Worm (Caenorhabditis elegans): ENCODE data around the gene F59G1.4.

DNA sequence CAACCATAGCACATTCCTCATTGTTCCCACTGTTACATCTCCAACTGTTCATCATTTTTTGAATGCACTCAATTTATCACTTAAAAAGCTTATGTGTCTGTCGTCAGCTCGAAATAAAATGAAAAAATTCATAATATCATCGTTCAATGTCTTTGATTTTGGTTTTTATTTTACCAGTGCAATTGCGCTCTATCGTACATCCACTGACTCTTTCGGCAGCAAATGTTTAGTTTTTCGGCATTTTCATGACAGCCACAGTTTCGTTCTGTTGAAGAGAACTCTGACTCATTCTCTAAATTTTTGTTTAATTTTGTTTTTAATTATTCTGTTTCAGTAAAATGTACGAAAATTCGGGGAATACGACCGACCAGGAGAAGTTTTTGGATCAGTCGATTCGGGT lies 11.5 kb downstream of the F59G1.4 start, which contains the start of gene vps-35:
- no peak for TF ChIP-seq nhr-12 (tag; optimal IDR thresholded peaks at IDR 0.05)
- TF ChIP-seq ama-1 (optimal IDR thresholded peaks at IDR 0.05), result no peak
- TF ChIP-seq mdl-1 (tag; optimal IDR thresholded peaks at IDR 0.05), result no peak
- no peak for TF ChIP-seq ZK546.5 (tag; optimal IDR thresholded peaks at IDR 0.05)
- TF ChIP-seq nhr-237 (tag; optimal IDR thresholded peaks at IDR 0.05), result no peak
- TF ChIP-seq elt-2 (tag; optimal IDR thresholded peaks at IDR 0.05), result peak; percentile 12
- peak; percentile 78 for TF ChIP-seq pha-4 (tag; optimal IDR thresholded peaks at IDR 0.05)
- peak; percentile 73 for TF ChIP-seq skn-1 (tag; optimal IDR thresholded peaks at IDR 0.05)

Measured in whole organism, L3 larva.